Worm (Caenorhabditis elegans): ENCODE measurements around the gene F36H9.2.

Gene F36H9.2

DNA sequence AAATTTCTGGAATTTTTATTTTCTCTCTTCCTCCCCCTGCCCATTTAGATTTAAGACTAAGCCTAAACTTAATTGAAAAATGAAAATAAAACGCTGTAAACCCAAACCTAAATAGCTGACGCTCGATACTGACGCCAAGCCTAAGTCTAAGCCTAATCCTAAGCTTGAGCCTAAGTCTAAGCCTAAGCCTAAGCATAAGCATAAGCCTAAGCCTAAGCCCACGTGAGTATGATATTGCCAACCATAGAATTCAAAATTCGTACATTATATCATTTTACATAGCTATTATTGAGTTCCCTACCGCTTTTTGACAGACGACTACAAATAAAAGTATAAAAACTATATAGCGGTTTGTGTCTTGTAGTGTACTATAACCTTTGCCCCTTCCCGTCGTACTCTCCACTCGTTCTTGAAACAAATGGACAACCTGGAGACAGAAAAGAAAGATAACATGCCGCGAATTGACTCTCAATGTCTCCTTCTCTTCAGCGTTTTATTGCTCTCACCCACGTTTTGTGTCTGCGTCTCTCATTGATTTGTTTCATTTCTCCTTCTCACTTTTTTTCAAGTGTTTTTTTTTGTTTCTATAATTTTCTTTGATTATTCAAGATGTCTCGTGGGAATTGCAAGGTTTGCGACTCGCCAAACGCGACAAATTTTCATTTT is 44.9 kb upstream of the F36H9.2 start, which contains the start of gene nhr-256 (continued):
- no peak for TF ChIP-seq spr-3 (GFP tag; optimal IDR thresholded peaks at IDR 0.05)
- TF ChIP-seq lim-7 (GFP tag; IDR thresholded peaks at IDR 0.05) = no peak
- no peak for TF ChIP-seq unc-39 (tag; optimal IDR thresholded peaks at IDR 0.05)
- peak; percentile 32 for TF ChIP-seq nhr-6 (tag; optimal IDR thresholded peaks at IDR 0.05)
- peak; percentile 5 for TF ChIP-seq jun-1 (tag; optimal IDR thresholded peaks at IDR 0.05)
- no peak for TF ChIP-seq mep-1 (tag; optimal IDR thresholded peaks at IDR 0.05)
- TF ChIP-seq daf-8 (GFP tag; IDR thresholded peaks at IDR 0.05) = no peak
- TF ChIP-seq spr-1 (tag; optimal IDR thresholded peaks at IDR 0.05) = peak; percentile 5
- no peak for TF ChIP-seq mdt-29 (GFP tag; IDR thresholded peaks at IDR 0.05)
- TF ChIP-seq zfp-3 (GFP tag; conservative IDR thresholded peaks at IDR 0.05) = no peak
- no peak for TF ChIP-seq nhr-42 (GFP tag; IDR thresholded peaks at IDR 0.05)
- no peak for TF ChIP-seq ceh-28 (tag; optimal IDR thresholded peaks at IDR 0.05)
- no peak for TF ChIP-seq zfp-2 (tag; optimal IDR thresholded peaks at IDR 0.05)
- TF ChIP-seq ctbp-1 (GFP tag; IDR thresholded peaks at IDR 0.05) = no peak
- TF ChIP-seq daf-12 (tag; optimal IDR thresholded peaks at IDR 0.05) = no peak
- TF ChIP-seq pha-4 (GFP tag; IDR thresholded peaks at IDR 0.05) = peak; percentile 61; the same call in 1 of the 2 replicates
- peak; percentile 78 for TF ChIP-seq pha-4 (tag; optimal IDR thresholded peaks at IDR 0.05)
- TF ChIP-seq nhr-76 (tag; optimal IDR thresholded peaks at IDR 0.05) = peak; percentile 22
- peak; percentile 21 for TF ChIP-seq nhr-11 (tag; optimal IDR thresholded peaks at IDR 0.05)
- TF ChIP-seq dmd-9 (GFP tag; IDR thresholded peaks at IDR 0.05) = no peak
- no peak for TF ChIP-seq zag-1 (tag; optimal IDR thresholded peaks at IDR 0.05)
- TF ChIP-seq hmg-1.1 (GFP tag; IDR thresholded peaks at IDR 0.05) = peak; percentile 70
- no peak for TF ChIP-seq nhr-237 (tag; optimal IDR thresholded peaks at IDR 0.05)
- TF ChIP-seq Y5F2A.4 (GFP tag; optimal IDR thresholded peaks at IDR 0.05) = no peak
- TF ChIP-seq set-16 (GFP tag; IDR thresholded peaks at IDR 0.05) = no peak
- no peak for TF ChIP-seq ces-1 (GFP tag; optimal IDR thresholded peaks at IDR 0.05)
- 0 out of 2 replicates have a peak, but pooled peaks have one; percentile 47 for TF ChIP-seq nhr-41 (GFP tag; IDR thresholded peaks at IDR 0.05)
- TF ChIP-seq hif-1 (tag; optimal IDR thresholded peaks at IDR 0.05) = no peak
- peak; percentile 83 for TF ChIP-seq php-3 (GFP tag; IDR thresholded peaks at IDR 0.05)
- TF ChIP-seq sdz-12 (GFP tag; optimal IDR thresholded peaks at IDR 0.05) = no peak
- no peak for TF ChIP-seq dmd-8 (GFP tag; IDR thresholded peaks at IDR 0.05)
- no peak for TF ChIP-seq egl-43 (GFP tag; IDR thresholded peaks at IDR 0.05)
- peak; percentile 90 for TF ChIP-seq dmd-6 (GFP tag; IDR thresholded peaks at IDR 0.05)
- no peak for TF ChIP-seq F49E8.2 (tag; optimal IDR thresholded peaks at IDR 0.05; ENCODE audit: borderline replicate concordance)
- TF ChIP-seq daf-16 (GFP tag; optimal IDR thresholded peaks at IDR 0.05) = peak in 1 of 2 experiments; percentile 27
- peak; percentile 85 for TF ChIP-seq daf-16 (tag; optimal IDR thresholded peaks at IDR 0.05)
- no peak for TF ChIP-seq duxl-1 (tag; optimal IDR thresholded peaks at IDR 0.05; ENCODE audit: poor library complexity)
- TF ChIP-seq madf-5 (GFP tag; IDR thresholded peaks at IDR 0.05) = no peak
- TF ChIP-seq dpl-1 (GFP tag; optimal IDR thresholded peaks at IDR 0.05) = peak; percentile 44
- peak; percentile 59 for TF ChIP-seq T20F7.1 (GFP tag; optimal IDR thresholded peaks at IDR 0.05)
- TF ChIP-seq mdl-1 (tag; optimal IDR thresholded peaks at IDR 0.05) = peak in 1 of 2 experiments; percentile 81
- peak; percentile 72 for TF ChIP-seq pqm-1 (tag; optimal IDR thresholded peaks at IDR 0.05)
- TF ChIP-seq lsy-2 (tag; optimal IDR thresholded peaks at IDR 0.05) = no peak
- no peak for TF ChIP-seq lin-15B (tag; optimal IDR thresholded peaks at IDR 0.05)
- TF ChIP-seq ceh-82 (tag; optimal IDR thresholded peaks at IDR 0.05) = no peak
- peak; percentile 76 for TF ChIP-seq cey-2 (tag; optimal IDR thresholded peaks at IDR 0.05; ENCODE audit: borderline replicate concordance, insufficient read depth)
- TF ChIP-seq snpc-1.2 (GFP tag; IDR thresholded peaks at IDR 0.05) = no peak
- TF ChIP-seq arid-1 (GFP tag; conservative IDR thresholded peaks at IDR 0.05) = no peak
- TF ChIP-seq ceh-20 (GFP tag; IDR thresholded peaks at IDR 0.05) = 0 out of 2 replicates have a peak, but pooled peaks have one; percentile 49
- TF ChIP-seq F44E2.7 (GFP tag; IDR thresholded peaks at IDR 0.05) = no peak
